Fruit fly (Drosophila melanogaster) whole organism, embryonic: ENCODE results near the gene thoc7.

Source experiments
- B-H1 ChIP-seq: fragments of 200-800 bp; sonication (Bioruptor generic); IDR thresholded peaks from 3 replicates; pipeline ENCODE4 v1.3.6; 2022; ENCODE audit warnings: missing biosample characterization, missing genetic modification characterization
- CG11085 ChIP-seq: fragments of 200-800 bp; sonication (Bioruptor generic); IDR thresholded peaks from 2 replicates; pipeline ENCODE4 v1.3.6; 2022; ENCODE audit warnings: missing biosample characterization, missing genetic modification characterization
- CG12769 ChIP-seq: fragments of 200-800 bp; sonication (Bioruptor generic); optimal IDR thresholded peaks from 2 replicates; lab custom pipeline; 2019; ENCODE audit warnings: missing biosample characterization, mild to moderate bottlenecking, missing genetic modification characterization, moderate library complexity
- CG16863 ChIP-seq: fragments of 200-800 bp; sonication (Bioruptor generic); optimal IDR thresholded peaks from 3 replicates; lab custom pipeline; 2016; ENCODE audit warnings: missing biosample characterization, missing genetic modification characterization
- CG1832 ChIP-seq: fragments of 200-800 bp; sonication (Bioruptor generic); optimal IDR thresholded peaks from 2 replicates; lab custom pipeline; 2017; ENCODE audit warnings: missing biosample characterization, mild to moderate bottlenecking, missing genetic modification characterization, inconsistent platforms
- CG30431 ChIP-seq: fragments of 200-800 bp; sonication (Bioruptor generic); optimal IDR thresholded peaks from 2 replicates; lab custom pipeline; 2017; ENCODE audit warnings: missing biosample characterization, missing genetic modification characterization
- CG34224 ChIP-seq: fragments of 200-800 bp; sonication (Bioruptor generic); IDR thresholded peaks from 3 replicates; pipeline ENCODE4 v1.3.6; 2022; ENCODE audit warnings: missing biosample characterization, missing genetic modification characterization; ENCODE audit not compliant: partially characterized antibody
- CG34376 ChIP-seq: fragments of 200-800 bp; sonication (Bioruptor generic); optimal IDR thresholded peaks from 2 replicates; lab custom pipeline; 2018; ENCODE audit warnings: missing biosample characterization, mild to moderate bottlenecking, missing genetic modification characterization
- CG3995 ChIP-seq: fragments of 200-800 bp; sonication (Bioruptor generic); optimal IDR thresholded peaks from 3 replicates; lab custom pipeline; 2016; ENCODE audit warnings: missing biosample characterization, missing genetic modification characterization
- CG7745 ChIP-seq: fragments of 200-800 bp; sonication (Bioruptor generic); optimal IDR thresholded peaks from 2 replicates; lab custom pipeline; 2018; ENCODE audit warnings: missing biosample characterization, mild to moderate bottlenecking, missing genetic modification characterization, moderate library complexity
- CG8478 ChIP-seq: fragments of >200 bp; optimal IDR thresholded peaks from 2 replicates; lab custom pipeline; 2018
- Dip2 ChIP-seq: fragments of 200-800 bp; sonication (Bioruptor generic); IDR thresholded peaks from 2 replicates; pipeline ENCODE4 v1.3.6; 2022; ENCODE audit warnings: missing biosample characterization, missing genetic modification characterization
- Fer1 ChIP-seq: fragments of 200-800 bp; sonication (Bioruptor generic); optimal IDR thresholded peaks from 2 replicates; lab custom pipeline; 2017; ENCODE audit warnings: missing biosample characterization, mild to moderate bottlenecking, missing genetic modification characterization
- GATAe ChIP-seq: fragments of 200-800 bp; sonication (Bioruptor generic); conservative IDR thresholded peaks from 2 replicates; pipeline ENCODE4 v1.3.6; 2022; ENCODE audit warnings: missing biosample characterization, missing genetic modification characterization
- HmgZ ChIP-seq: fragments of 200-800 bp; sonication (Bioruptor generic); optimal IDR thresholded peaks from 2 replicates; lab custom pipeline; 2018; ENCODE audit warnings: missing biosample characterization, mild to moderate bottlenecking, missing genetic modification characterization
- Lhr ChIP-seq: fragments of 200-800 bp; sonication (Bioruptor generic); optimal IDR thresholded peaks from 3 replicates; lab custom pipeline; 2017; ENCODE audit warnings: mild to moderate bottlenecking, missing biosample characterization, missing genetic modification reagents, missing genetic modification characterization
- Sox102F ChIP-seq: fragments of 200-800 bp; sonication (Bioruptor generic); optimal IDR thresholded peaks from 2 replicates; lab custom pipeline; 2018; ENCODE audit warnings: missing biosample characterization, mild to moderate bottlenecking, missing genetic modification characterization, moderate library complexity
- Xrp1 ChIP-seq: fragments of 200-800 bp; sonication (Bioruptor generic); IDR thresholded peaks from 2 replicates; pipeline ENCODE4 v1.3.6; 2022; ENCODE audit warnings: missing biosample characterization, missing genetic modification characterization
- chm ChIP-seq: fragments of 200-800 bp; sonication (Bioruptor generic); IDR thresholded peaks from 2 replicates; pipeline ENCODE4 v1.3.6; 2022; ENCODE audit warnings: missing biosample characterization, missing genetic modification characterization
- ci ChIP-seq: fragments of 200-800 bp; sonication (Bioruptor generic); IDR thresholded peaks from 3 replicates; pipeline ENCODE4 v1.3.6; 2022; ENCODE audit warnings: missing biosample characterization, missing genetic modification characterization
- da ChIP-seq: fragments of 200-800 bp; sonication (Bioruptor generic); optimal IDR thresholded peaks from 2 replicates; lab custom pipeline; 2016; ENCODE audit warnings: missing biosample characterization, missing genetic modification characterization
- dati ChIP-seq: fragments of 200-800 bp; sonication (Bioruptor generic); IDR thresholded peaks from 2 replicates; pipeline ENCODE4 v1.3.6; 2022; ENCODE audit warnings: missing biosample characterization, missing genetic modification characterization
- ems ChIP-seq: fragments of 200-800 bp; sonication (Bioruptor generic); optimal IDR thresholded peaks from 3 replicates; lab custom pipeline; 2016; ENCODE audit warnings: missing biosample characterization, missing genetic modification characterization
- exex ChIP-seq: fragments of 200-800 bp; sonication (Bioruptor generic); optimal IDR thresholded peaks from 4 replicates; lab custom pipeline; 2018; ENCODE audit warnings: missing biosample characterization, mild to moderate bottlenecking, missing genetic modification characterization, moderate library complexity
- gsb ChIP-seq: fragments of 200-800 bp; sonication (Bioruptor generic); IDR thresholded peaks from 2 replicates; pipeline ENCODE4 v1.3.6; 2022; ENCODE audit warnings: missing biosample characterization, missing genetic modification characterization
- hkb ChIP-seq, 2 experiments: fragments of 200-800 bp in 1 of 2; fragments of >200 bp in 1 of 2; sonication (Bioruptor generic) in 1 of 2; IDR thresholded peaks in 1 of 2; optimal IDR thresholded peaks in 1 of 2; 2 replicates each; pipeline versions ENCODE4 v1.3.6 to Lab custom; 2017 to 2022; ENCODE audit warnings: missing biosample characterization in 1 of 2, missing genetic modification characterization in 1 of 2
- jigr1 ChIP-seq: fragments of 200-800 bp; sonication (Bioruptor generic); IDR thresholded peaks from 3 replicates; pipeline ENCODE4 v1.3.6; 2022; ENCODE audit warnings: missing biosample characterization, missing genetic modification characterization
- lola ChIP-seq, 3 experiments: fragments of >200 bp in 2 of 3; fragments of 200-800 bp in 1 of 3; sonication (Bioruptor generic) in 1 of 3; optimal IDR thresholded peaks; 2 replicates each; lab custom pipeline; 2017 to 2019; ENCODE audit warnings: missing biosample characterization in 3 of 3, missing genetic modification characterization in 3 of 3, mild to moderate bottlenecking in 1 of 3, moderate library complexity in 1 of 3
- mam ChIP-seq: fragments of 200-800 bp; sonication (Bioruptor generic); optimal IDR thresholded peaks from 3 replicates; lab custom pipeline; 2016; ENCODE audit warnings: missing biosample characterization, missing genetic modification characterization
- mirr ChIP-seq: fragments of 200-800 bp; sonication (Bioruptor generic); optimal IDR thresholded peaks from 3 replicates; lab custom pipeline; 2018; ENCODE audit warnings: missing biosample characterization, mild to moderate bottlenecking, missing genetic modification characterization
- pho ChIP-seq: fragments of 200-800 bp; sonication (Bioruptor generic); optimal IDR thresholded peaks from 2 replicates; lab custom pipeline; 2016; ENCODE audit warnings: missing biosample characterization, missing genetic modification characterization
- sc ChIP-seq, 3 experiments: fragments of >200 bp in 2 of 3; fragments of 200-800 bp in 1 of 3; sonication (Bioruptor generic) in 1 of 3; optimal IDR thresholded peaks; 2 replicates in 2 of 3; 3 replicates in 1 of 3; lab custom pipeline; 2017; ENCODE audit warnings: mild to moderate bottlenecking in 1 of 3, missing biosample characterization in 1 of 3, missing genetic modification characterization in 1 of 3, missing genetic modification reagents in 1 of 3
- sd ChIP-seq: fragments of 200-800 bp; sonication (Bioruptor generic); optimal IDR thresholded peaks from 3 replicates; lab custom pipeline; 2018; ENCODE audit warnings: missing biosample characterization, mild to moderate bottlenecking, missing genetic modification characterization, moderate library complexity
- sug ChIP-seq: fragments of 200-800 bp; optimal IDR thresholded peaks from 2 replicates; lab custom pipeline; 2019; ENCODE audit warnings: missing biosample characterization, mild to moderate bottlenecking, missing genetic modification characterization, moderate library complexity
- twi ChIP-seq: fragments of 200-800 bp; optimal IDR thresholded peaks from 2 replicates; lab custom pipeline; 2019; ENCODE audit warnings: missing biosample characterization, mild to moderate bottlenecking, missing genetic modification characterization, moderate library complexity
- vnd ChIP-seq: fragments of 200-800 bp; sonication (Bioruptor generic); IDR thresholded peaks from 3 replicates; pipeline ENCODE4 v1.3.6; 2022; ENCODE audit warnings: missing biosample characterization, missing genetic modification characterization; ENCODE audit not compliant: partially characterized antibody
- zen ChIP-seq: fragments of 200-800 bp; sonication (Bioruptor generic); optimal IDR thresholded peaks from 3 replicates; lab custom pipeline; 2018; ENCODE audit warnings: missing biosample characterization, mild to moderate bottlenecking, missing genetic modification characterization, moderate library complexity

The thoc7 gene

dm6 chr3L:161833-162587, 50.5 kb downstream of the thoc7 start (continued):
- peak; percentile 68 for TF ChIP-seq mirr
- no peak for TF ChIP-seq Dip2
- peak; percentile 39; the same call in 1 of the 2 replicates for TF ChIP-seq GATAe (GFP tag; lab: Robert Waterston, UW)
- no peak for TF ChIP-seq da (GFP tag; lab: Kevin White, UChicago)
- 0 out of 3 replicates have a peak, but pooled peaks have one; percentile 18 for TF ChIP-seq ci (GFP tag; lab: Robert Waterston, UW)
- peak; percentile 2 for TF ChIP-seq CG12769 (tag; lab: Kevin White, UChicago)
- TF ChIP-seq sd (tag; lab: Kevin White, UChicago), result peak; percentile 33
- TF ChIP-seq hkb (optimal IDR thresholded peaks at IDR 0.05; lab: Kevin White, UChicago), result no peak
- TF ChIP-seq hkb (GFP tag; IDR thresholded peaks at IDR 0.05; lab: Robert Waterston, UW), result no peak
- TF ChIP-seq gsb, result no peak
- TF ChIP-seq CG34376 (GFP tag; lab: Kevin White, UChicago), result peak; percentile 45
- peak in 1 of 3 experiments; percentile 1 for TF ChIP-seq lola (GFP tag; optimal IDR thresholded peaks at IDR 0.05; lab: Kevin White, UChicago)
- TF ChIP-seq mam (GFP tag; lab: Kevin White, UChicago), result no peak
- TF ChIP-seq CG16863 (GFP tag; lab: Kevin White, UChicago), result no peak
- no peak for TF ChIP-seq CG11085 (GFP tag; lab: Robert Waterston, UW)
- peak; percentile 79 for TF ChIP-seq zen
- no peak for TF ChIP-seq pho
- no peak for TF ChIP-seq ems (GFP tag; lab: Kevin White, UChicago)
- TF ChIP-seq chm (GFP tag; lab: Robert Waterston, UW), result no peak
- TF ChIP-seq Sox102F (GFP tag; lab: Kevin White, UChicago), result no peak
- no peak for TF ChIP-seq Fer1 (GFP tag; lab: Kevin White, UChicago)
- TF ChIP-seq twi (tag; lab: Kevin White, UChicago), result peak; percentile 88
- TF ChIP-seq CG1832, result no peak
- peak; percentile 84 for TF ChIP-seq sug (tag; lab: Kevin White, UChicago)
- TF ChIP-seq exex (tag; lab: Kevin White, UChicago), result peak; percentile 82
- no peak for TF ChIP-seq Xrp1 (GFP tag; lab: Robert Waterston, UW)
- no peak for TF ChIP-seq dati (GFP tag; lab: Robert Waterston, UW)
- TF ChIP-seq CG3995 (GFP tag; lab: Kevin White, UChicago), result no peak
- TF ChIP-seq jigr1 (GFP tag; lab: Robert Waterston, UW), result no peak
- TF ChIP-seq CG30431 (GFP tag; lab: Kevin White, UChicago), result no peak
- no peak for TF ChIP-seq Lhr (GFP tag; lab: Kevin White, UChicago)
- TF ChIP-seq vnd (GFP tag; lab: Robert Waterston, UW), result 0 out of 3 replicates have a peak, but pooled peaks have one; percentile 24
- TF ChIP-seq sc (optimal IDR thresholded peaks at IDR 0.05; lab: Kevin White, UChicago), result no peak
- no peak for TF ChIP-seq sc (GFP tag; optimal IDR thresholded peaks at IDR 0.05; lab: Kevin White, UChicago)
- TF ChIP-seq B-H1 (GFP tag; lab: Robert Waterston, UW), result no peak
- no peak for TF ChIP-seq HmgZ
- TF ChIP-seq CG7745 (tag; lab: Kevin White, UChicago), result peak; percentile 69
- TF ChIP-seq CG8478 (lab: Kevin White, UChicago), result no peak
- no peak for TF ChIP-seq CG34224 (GFP tag; lab: Robert Waterston, UW)
- TF ChIP-seq, all 482 proteins: peak for 18
